Worm (Caenorhabditis elegans): ENCODE results near the gene srx-76.

Gene srx-76

ce11 chrV:11889115-11889935, 2.3 kb upstream of the srx-76 start (continued):
- TF ChIP-seq dpl-1 (GFP tag; optimal IDR thresholded peaks at IDR 0.05) = peak; percentile 12 to 37 (median 16)
- TF ChIP-seq ztf-4 (tag; optimal IDR thresholded peaks at IDR 0.05) = no peak
- TF ChIP-seq egl-27 (tag; optimal IDR thresholded peaks at IDR 0.05) = no peak
- no peak for TF ChIP-seq sox-4 (tag; optimal IDR thresholded peaks at IDR 0.05)
- no peak for TF ChIP-seq fos-1 (tag; optimal IDR thresholded peaks at IDR 0.05)
- TF ChIP-seq pax-3 (tag; optimal IDR thresholded peaks at IDR 0.05) = peak; percentile 50
- TF ChIP-seq blmp-1 (tag; optimal IDR thresholded peaks at IDR 0.05) = peak; percentile 11
- no peak for TF ChIP-seq C34B4.2 (tag; optimal IDR thresholded peaks at IDR 0.05)
- TF ChIP-seq mdl-1 (tag; optimal IDR thresholded peaks at IDR 0.05) = no peak
- TF ChIP-seq aha-1 (tag; optimal IDR thresholded peaks at IDR 0.05) = no peak
- TF ChIP-seq tbx-2 (tag; optimal IDR thresholded peaks at IDR 0.05) = peak; percentile 56
- no peak for TF ChIP-seq mep-1 (tag; optimal IDR thresholded peaks at IDR 0.05)
- TF ChIP-seq tlp-1 (tag; optimal IDR thresholded peaks at IDR 0.05) = no peak
- TF ChIP-seq Y116A8C.19 (tag; optimal IDR thresholded peaks at IDR 0.05; ENCODE audit: borderline replicate concordance) = no peak
- TF ChIP-seq snpc-4 (tag; optimal IDR thresholded peaks at IDR 0.05) = no peak
- TF ChIP-seq mef-2 (tag; optimal IDR thresholded peaks at IDR 0.05) = no peak
- TF ChIP-seq vab-15 (tag; optimal IDR thresholded peaks at IDR 0.05) = no peak
- TF ChIP-seq lir-3 (tag; optimal IDR thresholded peaks at IDR 0.05; ENCODE audit: poor library complexity) = peak; percentile 13
- TF ChIP-seq jun-1 (tag; optimal IDR thresholded peaks at IDR 0.05) = no peak
- TF ChIP-seq lin-39 (tag; optimal IDR thresholded peaks at IDR 0.05) = peak; percentile 40
- no peak for TF ChIP-seq ceh-8 (GFP tag; optimal IDR thresholded peaks at IDR 0.05)
- TF ChIP-seq F16B12.6 (tag; optimal IDR thresholded peaks at IDR 0.05) = no peak
- no peak for TF ChIP-seq ceh-82 (tag; optimal IDR thresholded peaks at IDR 0.05)
- no peak for TF ChIP-seq sup-37 (GFP tag; optimal IDR thresholded peaks at IDR 0.05)
- TF ChIP-seq isw-1 (GFP tag; IDR thresholded peaks at IDR 0.05) = no peak
- peak in 1 of 2 experiments; percentile 18 for TF ChIP-seq efl-1 (optimal IDR thresholded peaks at IDR 0.05)
- TF ChIP-seq efl-1 (GFP tag; optimal IDR thresholded peaks at IDR 0.05 in 1 of 2) = peak in 1 of 2 experiments; percentile 93
- peak; percentile 77 for TF ChIP-seq aly-2 (tag; optimal IDR thresholded peaks at IDR 0.05)
- no peak for TF ChIP-seq ets-5 (GFP tag; IDR thresholded peaks at IDR 0.05)
- TF ChIP-seq unc-86 (tag; optimal IDR thresholded peaks at IDR 0.05) = no peak
- no peak for TF ChIP-seq nhr-237 (tag; optimal IDR thresholded peaks at IDR 0.05)
- TF ChIP-seq unc-62 (GFP tag; optimal IDR thresholded peaks at IDR 0.05) = no peak
- no peak for TF ChIP-seq unc-30 (tag; optimal IDR thresholded peaks at IDR 0.05)
- TF ChIP-seq nhr-85 (tag) = peak; percentile 74

DNA sequence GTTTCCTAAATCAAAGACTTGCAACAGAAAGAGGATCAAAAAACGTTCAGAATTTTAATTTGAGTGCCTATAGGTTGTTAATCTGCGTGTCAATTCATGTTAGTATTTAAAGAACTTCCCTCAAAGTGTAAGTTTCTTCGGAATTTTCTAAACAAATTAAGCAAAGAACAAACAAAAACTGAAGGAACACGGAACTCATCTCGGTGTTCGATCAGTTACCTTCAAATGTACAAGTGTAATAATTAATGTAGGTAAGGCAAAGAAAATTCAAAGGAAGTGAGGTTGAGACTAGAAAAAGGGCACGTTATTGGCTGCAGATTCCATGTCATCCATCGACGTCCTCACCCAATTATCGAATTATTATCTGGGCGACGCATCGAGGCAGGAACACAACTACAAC, 2.4 kb downstream of the srx-76 start, which contains the start of gene K12G11.6:
Gene K12G11.6, plus strand, starts transcription at position 357 of the 400 bp plus-strand sequence.
- TF ChIP-seq ztf-4 (tag; optimal IDR thresholded peaks at IDR 0.05) (no peak), zip-4 (GFP tag; optimal IDR thresholded peaks at IDR 0.05) (no peak), nhr-11 (tag; optimal IDR thresholded peaks at IDR 0.05) (no peak), lin-35 (GFP tag; optimal IDR thresholded peaks at IDR 0.05) (no peak), fkh-8 (tag; optimal IDR thresholded peaks at IDR 0.05) (no peak), unc-62 (GFP tag; optimal IDR thresholded peaks at IDR 0.05) (no peak), alr-1 (tag; optimal IDR thresholded peaks at IDR 0.05; ENCODE audit: borderline replicate concordance) (no peak)

ce11 chrV:11896322-11896898, 4.8 kb downstream of the srx-76 start:
- TF ChIP-seq fos-1 (tag; optimal IDR thresholded peaks at IDR 0.05) (no peak), lin-14 (GFP tag; optimal IDR thresholded peaks at IDR 0.05) (peak; percentile 73), zag-1 (tag; optimal IDR thresholded peaks at IDR 0.05) (no peak), sup-37 (GFP tag; optimal IDR thresholded peaks at IDR 0.05) (no peak), egl-13 (tag; optimal IDR thresholded peaks at IDR 0.05) (no peak), nhr-85 (tag) (peak; percentile 41), nhr-71 (tag; optimal IDR thresholded peaks at IDR 0.05) (peak; percentile 40), fkh-10 (GFP tag; optimal IDR thresholded peaks at IDR 0.05) (no peak), snu-23 (GFP tag; optimal IDR thresholded peaks at IDR 0.05) (peak; percentile 52), dpl-1 (GFP tag; optimal IDR thresholded peaks at IDR 0.05) (peak; percentile 69 to 82 (median 77)), blmp-1 (tag; optimal IDR thresholded peaks at IDR 0.05) (peak; percentile 67), nhr-19 (GFP tag; conservative IDR thresholded peaks at IDR 0.05) (peak; percentile 33), mep-1 (tag; optimal IDR thresholded peaks at IDR 0.05) (peak; percentile 60), C04F5.9 (tag; optimal IDR thresholded peaks at IDR 0.05) (no peak), nhr-47 (tag; optimal IDR thresholded peaks at IDR 0.05) (peak; percentile 5), swsn-7 (tag; optimal IDR thresholded peaks at IDR 0.05) (peak; percentile 18)
